Worm (Caenorhabditis elegans) whole organism, late embryonic: ENCODE data around the gene Y32B12B.4.

Experiments used
- C08G9.2 ChIP-seq: sonication (generic microtip); optimal IDR thresholded peaks from 2 replicates; lab custom pipeline; 2016; ENCODE audit warnings: mild to moderate bottlenecking, missing genetic modification characterization, moderate library complexity, missing compliant biosample characterization
- C38D4.7 ChIP-seq: fragments of 200-800 bp; sonication (Bioruptor generic); optimal IDR thresholded peaks from 2 replicates; lab custom pipeline; 2018; ENCODE audit warnings: mild to moderate bottlenecking, missing genetic modification characterization, moderate library complexity, missing compliant biosample characterization
- F13H6.1 ChIP-seq: sonication (generic microtip); optimal IDR thresholded peaks from 2 replicates; lab custom pipeline; 2016; ENCODE audit warnings: missing genetic modification characterization, missing compliant biosample characterization
- K09A11.1 ChIP-seq: sonication (generic microtip); optimal IDR thresholded peaks from 2 replicates; lab custom pipeline; 2017; ENCODE audit warnings: antibody characterized with exemption, mild to moderate bottlenecking, missing genetic modification characterization, missing compliant biosample characterization; ENCODE audit not compliant: insufficient read depth
- Y22D7AL.16 ChIP-seq: sonication (generic microtip); optimal IDR thresholded peaks from 2 replicates; lab custom pipeline; 2016; ENCODE audit warnings: missing genetic modification characterization, missing compliant biosample characterization
- ama-1 ChIP-seq: fragments of 150-350 bp; optimal IDR thresholded peaks from 2 replicates; lab custom pipeline; 2014
- ceh-14 ChIP-seq: sonication (generic microtip); optimal IDR thresholded peaks from 2 replicates; lab custom pipeline; 2016; ENCODE audit warnings: missing genotype, missing genetic modification characterization, missing compliant biosample characterization
- ceh-18 ChIP-seq: sonication (generic microtip); optimal IDR thresholded peaks from 2 replicates; lab custom pipeline; 2016; ENCODE audit warnings: missing genetic modification characterization, missing compliant biosample characterization
- ceh-19 ChIP-seq: fragments of 200-800 bp; sonication (Bioruptor generic); optimal IDR thresholded peaks from 2 replicates; lab custom pipeline; 2018; ENCODE audit warnings: mild to moderate bottlenecking, missing genetic modification characterization, missing compliant biosample characterization
- ceh-2 ChIP-seq: sonication (generic microtip); optimal IDR thresholded peaks from 2 replicates; lab custom pipeline; 2016; ENCODE audit warnings: missing genotype, missing genetic modification characterization, missing compliant biosample characterization
- ceh-22 ChIP-seq: sonication (generic microtip); optimal IDR thresholded peaks from 2 replicates; lab custom pipeline; 2017; ENCODE audit warnings: missing biosample characterization, missing genetic modification characterization
- ceh-24 ChIP-seq: sonication (generic microtip); optimal IDR thresholded peaks from 2 replicates; lab custom pipeline; 2016; ENCODE audit warnings: mild to moderate bottlenecking, missing genetic modification characterization, missing compliant biosample characterization
- ceh-31 ChIP-seq: sonication (generic microtip); optimal IDR thresholded peaks from 2 replicates; lab custom pipeline; 2016; ENCODE audit warnings: missing genetic modification characterization, missing compliant biosample characterization
- ceh-34 ChIP-seq: sonication (generic microtip); optimal IDR thresholded peaks from 2 replicates; lab custom pipeline; 2016; ENCODE audit warnings: mild to moderate bottlenecking, missing genetic modification characterization, missing compliant biosample characterization
- ceh-45 ChIP-seq: fragments of 200-800 bp; sonication (Bioruptor generic); IDR thresholded peaks from 2 replicates; pipeline ENCODE4 v1.3.6; 2022; ENCODE audit warnings: missing genetic modification reagents, missing genetic modification characterization, missing compliant biosample characterization
- ceh-48 ChIP-seq: sonication (generic microtip); optimal IDR thresholded peaks from 2 replicates; lab custom pipeline; 2016; ENCODE audit warnings: missing genetic modification characterization, inconsistent platforms, missing compliant biosample characterization
- ceh-9 ChIP-seq: sonication (generic microtip); optimal IDR thresholded peaks from 2 replicates; lab custom pipeline; 2016; ENCODE audit warnings: mild to moderate bottlenecking, missing genetic modification characterization, inconsistent platforms, missing compliant biosample characterization
- che-1 ChIP-seq: sonication (generic microtip); optimal IDR thresholded peaks from 2 replicates; lab custom pipeline; 2016; ENCODE audit warnings: mild to moderate bottlenecking, missing genetic modification characterization, missing compliant biosample characterization
- dmd-4 ChIP-seq: sonication (generic microtip); optimal IDR thresholded peaks from 2 replicates; lab custom pipeline; 2016; ENCODE audit warnings: borderline replicate concordance, missing genetic modification characterization, missing compliant biosample characterization
- dve-1 ChIP-seq: sonication (generic microtip); optimal IDR thresholded peaks from 2 replicates; lab custom pipeline; 2017; ENCODE audit warnings: antibody characterized with exemption, mild to moderate bottlenecking, missing genetic modification characterization, missing compliant biosample characterization
- elt-4 ChIP-seq: sonication (generic microtip); optimal IDR thresholded peaks from 2 replicates; lab custom pipeline; 2016; ENCODE audit warnings: missing genetic modification characterization, missing compliant biosample characterization
- ets-4 ChIP-seq: sonication (generic microtip); optimal IDR thresholded peaks from 2 replicates; lab custom pipeline; 2016; ENCODE audit warnings: missing genetic modification characterization, missing compliant biosample characterization
- eyg-1 ChIP-seq: sonication (generic microtip); optimal IDR thresholded peaks from 2 replicates; lab custom pipeline; 2016; ENCODE audit warnings: missing genotype, missing genetic modification characterization, missing compliant biosample characterization
- fax-1 ChIP-seq: sonication (generic microtip); optimal IDR thresholded peaks from 2 replicates; lab custom pipeline; 2016; ENCODE audit warnings: missing genotype, missing genetic modification characterization, missing compliant biosample characterization
- gmeb-2 ChIP-seq: sonication (generic microtip); optimal IDR thresholded peaks from 2 replicates; lab custom pipeline; 2016; ENCODE audit warnings: missing genetic modification characterization, inconsistent platforms, missing compliant biosample characterization
- hlh-13 ChIP-seq: fragments of 200-800 bp; sonication (Bioruptor generic); optimal IDR thresholded peaks from 2 replicates; lab custom pipeline; 2018; ENCODE audit warnings: mild to moderate bottlenecking, missing genetic modification characterization, missing compliant biosample characterization
- lim-6 ChIP-seq: sonication (generic microtip); optimal IDR thresholded peaks from 2 replicates; lab custom pipeline; 2016; ENCODE audit warnings: missing genetic modification characterization, missing compliant biosample characterization
- lin-11 ChIP-seq: fragments of 200-800 bp; sonication (Bioruptor generic); optimal IDR thresholded peaks from 2 replicates; lab custom pipeline; 2018; ENCODE audit warnings: mild to moderate bottlenecking, missing genetic modification characterization, missing compliant biosample characterization
- madf-2 ChIP-seq: sonication (generic microtip); optimal IDR thresholded peaks from 2 replicates; lab custom pipeline; 2017; ENCODE audit warnings: missing genetic modification characterization, missing compliant biosample characterization
- mec-3 ChIP-seq: sonication (generic microtip); optimal IDR thresholded peaks from 2 replicates; lab custom pipeline; 2016; ENCODE audit warnings: borderline replicate concordance, missing genetic modification characterization, missing compliant biosample characterization
- nhr-11 ChIP-seq: fragments of 150-350 bp; optimal IDR thresholded peaks from 2 replicates; lab custom pipeline; 2014; ENCODE audit warnings: missing biosample characterization, missing genetic modification characterization
- nhr-232 ChIP-seq: sonication (generic microtip); optimal IDR thresholded peaks from 2 replicates; lab custom pipeline; 2016; ENCODE audit warnings: missing genetic modification characterization, missing compliant biosample characterization
- npax-4 ChIP-seq: sonication (generic microtip); optimal IDR thresholded peaks from 2 replicates; lab custom pipeline; 2016; ENCODE audit warnings: missing genetic modification characterization, missing compliant biosample characterization
- pag-3 ChIP-seq: sonication (generic microtip); optimal IDR thresholded peaks from 2 replicates; lab custom pipeline; 2016; ENCODE audit warnings: missing compliant biosample characterization, missing genetic modification characterization, borderline replicate concordance
- pat-9 ChIP-seq: fragments of 200-800 bp; sonication (Bioruptor generic); optimal IDR thresholded peaks from 2 replicates; lab custom pipeline; 2018; ENCODE audit warnings: mild to moderate bottlenecking, missing genetic modification characterization, moderate library complexity, missing compliant biosample characterization
- pha-2 ChIP-seq: sonication (generic microtip); optimal IDR thresholded peaks from 2 replicates; lab custom pipeline; 2017; ENCODE audit warnings: mild to moderate bottlenecking, missing genetic modification characterization, missing compliant biosample characterization
- pha-4 ChIP-seq: fragments of 150-350 bp; optimal IDR thresholded peaks from 2 replicates; lab custom pipeline; 2018; ENCODE audit warnings: missing biosample characterization, missing genetic modification reagents, missing genetic modification characterization
- pros-1 ChIP-seq: fragments of 150-350 bp; optimal IDR thresholded peaks from 2 replicates; lab custom pipeline; 2014; ENCODE audit warnings: missing biosample characterization, missing genetic modification reagents, missing genetic modification characterization
- ref-2 ChIP-seq: sonication (generic microtip); optimal IDR thresholded peaks from 2 replicates; lab custom pipeline; 2016; ENCODE audit warnings: missing genetic modification characterization, missing compliant biosample characterization
- sdc-2 ChIP-seq: sonication (generic microtip); optimal IDR thresholded peaks from 2 replicates; lab custom pipeline; 2016; ENCODE audit warnings: missing genotype, missing genetic modification characterization, missing compliant biosample characterization
- sox-2 ChIP-seq: fragments of 200-800 bp; sonication (Bioruptor generic); IDR thresholded peaks from 2 replicates; pipeline ENCODE4 v1.3.6; 2022; ENCODE audit warnings: missing genetic modification reagents, missing genetic modification characterization, missing compliant biosample characterization
- sox-4 ChIP-seq: sonication (generic microtip); optimal IDR thresholded peaks from 2 replicates; lab custom pipeline; 2017; ENCODE audit warnings: mild to moderate bottlenecking, missing genetic modification characterization, inconsistent platforms, missing compliant biosample characterization
- tbx-2 ChIP-seq: sonication (generic microtip); optimal IDR thresholded peaks from 2 replicates; lab custom pipeline; 2016; ENCODE audit warnings: missing genetic modification characterization, missing compliant biosample characterization
- tbx-7 ChIP-seq: sonication (generic microtip); optimal IDR thresholded peaks from 2 replicates; lab custom pipeline; 2016; ENCODE audit warnings: missing genotype, missing genetic modification characterization, missing compliant biosample characterization
- ttx-3 ChIP-seq: sonication (generic microtip); optimal IDR thresholded peaks from 2 replicates; lab custom pipeline; 2016; ENCODE audit warnings: missing genetic modification reagents, missing genetic modification characterization, missing compliant biosample characterization
- unc-3 ChIP-seq, 2 experiments: fragments of 200-800 bp in 1 of 2; sonication (Bioruptor generic) in 1 of 2; sonication (generic microtip) in 1 of 2; conservative IDR thresholded peaks in 1 of 2; optimal IDR thresholded peaks in 1 of 2; 2 replicates each; pipeline versions ENCODE4 v1.3.6 to Lab custom; 2016 to 2022; ENCODE audit warnings: missing compliant biosample characterization in 2 of 2, missing genetic modification characterization in 2 of 2, missing genetic modification reagents in 1 of 2
- unc-42 ChIP-seq: sonication (generic microtip); optimal IDR thresholded peaks from 2 replicates; lab custom pipeline; 2016; ENCODE audit warnings: missing genotype, missing genetic modification characterization, missing compliant biosample characterization
- unc-86 ChIP-seq: sonication (generic microtip); optimal IDR thresholded peaks from 2 replicates; lab custom pipeline; 2016; ENCODE audit warnings: missing genetic modification characterization, missing compliant biosample characterization
- zip-5 ChIP-seq: sonication (generic microtip); optimal IDR thresholded peaks from 2 replicates; lab custom pipeline; 2016; ENCODE audit warnings: missing genetic modification characterization, missing compliant biosample characterization

Y32B12B.4 gene

ce11 chrV:16537908-16538446 lies 15.2 kb upstream of the Y32B12B.4 start, which contains the start of gene Y32B12B.2:
TSS of gene Y32B12B.2 (plus strand) at chrV:16538396.
- TF ChIP-seq gmeb-2 (tag; lab: Kevin White, UChicago) (no peak), F13H6.1 (tag; lab: Kevin White, UChicago) (no peak), pros-1 (tag; lab: Kevin White, UChicago) (no peak), ceh-9 (no peak), elt-4 (no peak), sdc-2 (tag; lab: Kevin White, UChicago) (no peak), ets-4 (tag; lab: Kevin White, UChicago) (peak; percentile 1), tbx-7 (tag; lab: Kevin White, UChicago) (peak; percentile 7), npax-4 (tag; lab: Kevin White, UChicago) (no peak), pat-9 (tag; lab: Kevin White, UChicago) (no peak), ceh-22 (tag; lab: Kevin White, UChicago) (no peak), ref-2 (tag; lab: Kevin White, UChicago) (no peak), ceh-18 (tag; lab: Kevin White, UChicago) (no peak), pag-3 (no peak), sox-2 (GFP tag; lab: Robert Waterston, UW) (no peak), che-1 (tag; lab: Kevin White, UChicago) (no peak), unc-42 (tag; lab: Kevin White, UChicago) (peak; percentile 28), eyg-1 (no peak), ceh-48 (tag; lab: Kevin White, UChicago) (no peak), Y22D7AL.16 (tag; lab: Kevin White, UChicago) (no peak), ama-1 (lab: Kevin White, UChicago) (no peak), tbx-2 (tag; lab: Kevin White, UChicago) (no peak), lim-6 (no peak), sox-4 (tag; lab: Kevin White, UChicago) (no peak), unc-86 (tag; lab: Kevin White, UChicago) (no peak), dve-1 (tag; lab: Kevin White, UChicago) (no peak), zip-5 (no peak), ceh-31 (tag; lab: Kevin White, UChicago) (peak; percentile 25), unc-3 (GFP tag; conservative IDR thresholded peaks at IDR 0.05; lab: Robert Waterston, UW) (no peak), unc-3 (tag; optimal IDR thresholded peaks at IDR 0.05; lab: Kevin White, UChicago) (no peak), fax-1 (tag; lab: Kevin White, UChicago) (no peak), nhr-11 (tag; lab: Kevin White, UChicago) (no peak), mec-3 (tag; lab: Kevin White, UChicago) (no peak), ceh-24 (tag; lab: Kevin White, UChicago) (no peak), ceh-2 (tag; lab: Kevin White, UChicago) (peak; percentile 1), ttx-3 (tag; lab: Kevin White, UChicago) (no peak), madf-2 (tag; lab: Kevin White, UChicago) (no peak), lin-11 (tag; lab: Kevin White, UChicago) (no peak), nhr-232 (no peak), ceh-19 (no peak), ceh-14 (tag; lab: Kevin White, UChicago) (no peak), C08G9.2 (tag; lab: Kevin White, UChicago) (peak; percentile 31), K09A11.1 (tag; lab: Kevin White, UChicago) (no peak), pha-2 (tag; lab: Kevin White, UChicago) (no peak), ceh-45 (no peak), dmd-4 (no peak), hlh-13 (GFP tag; lab: Kevin White, UChicago) (no peak), pha-4 (tag; lab: Kevin White, UChicago) (no peak), C38D4.7 (GFP tag; lab: Kevin White, UChicago) (no peak), ceh-34 (no peak)
